Worm (Caenorhabditis elegans): ENCODE data around the gene ZC416.2.

DNA sequence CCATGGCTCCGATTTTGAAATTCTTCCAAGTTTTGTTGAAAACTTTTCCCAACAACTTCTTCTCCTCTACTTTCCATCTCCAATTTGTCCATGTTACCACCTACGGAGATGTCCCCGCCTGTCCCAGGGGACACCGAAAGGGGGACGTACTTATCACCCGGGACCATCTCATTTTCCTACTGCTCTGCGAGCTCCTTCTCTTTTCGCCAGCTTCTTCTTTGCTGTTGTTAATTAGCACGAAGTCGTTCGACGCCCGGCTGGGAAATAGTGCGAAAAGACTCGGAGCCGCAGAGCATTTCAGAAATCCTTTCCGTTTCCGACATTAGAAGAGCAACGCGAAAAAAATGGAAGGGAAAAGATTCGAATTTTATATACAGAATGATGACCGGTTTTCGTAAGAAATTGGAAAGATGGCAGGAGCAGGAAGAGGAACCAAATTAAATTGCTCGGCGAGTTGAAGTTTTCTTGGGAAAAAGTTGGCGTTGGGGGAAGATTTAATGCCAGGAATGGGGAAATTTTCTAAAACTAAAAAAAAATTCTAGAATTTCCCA is 11.5 kb upstream of the ZC416.2 start:
- TF ChIP-seq ama-1 (optimal IDR thresholded peaks at IDR 0.05): no peak
- TF ChIP-seq ets-7 (tag; optimal IDR thresholded peaks at IDR 0.05): no peak
- no peak for TF ChIP-seq tra-4 (tag; optimal IDR thresholded peaks at IDR 0.05)
- no peak for TF ChIP-seq ceh-13 (GFP tag; optimal IDR thresholded peaks at IDR 0.05)
- no peak for TF ChIP-seq flt-1 (GFP tag; IDR thresholded peaks at IDR 0.05)
- TF ChIP-seq sea-1 (GFP tag; conservative IDR thresholded peaks at IDR 0.05): no peak
- no peak for TF ChIP-seq pes-1 (GFP tag; IDR thresholded peaks at IDR 0.05)
